Fruit fly (Drosophila melanogaster): ENCODE data around the gene CG6179.

- TF ChIP-seq Asciz (GFP tag; optimal IDR thresholded peaks at IDR 0.05): no peak
- no peak for TF ChIP-seq CG1602 (GFP tag; optimal IDR thresholded peaks at IDR 0.05)
- TF ChIP-seq Sry-δ (GFP tag; optimal IDR thresholded peaks at IDR 0.05): no peak
- no peak for TF ChIP-seq CG11085 (GFP tag; IDR thresholded peaks at IDR 0.05)
- TF ChIP-seq disco-r (GFP tag; optimal IDR thresholded peaks at IDR 0.05): no peak
- no peak for TF ChIP-seq BtbVII (GFP tag; optimal IDR thresholded peaks at IDR 0.05)
- TF ChIP-seq CG12236 (GFP tag; optimal IDR thresholded peaks at IDR 0.05): no peak
- no peak for TF ChIP-seq fd96Cb (tag; optimal IDR thresholded peaks at IDR 0.05)
- TF ChIP-seq Drgx (GFP tag; IDR thresholded peaks at IDR 0.05): no peak
- TF ChIP-seq CG15073 (GFP tag; optimal IDR thresholded peaks at IDR 0.05): no peak
- no peak for TF ChIP-seq zen2 (GFP tag; IDR thresholded peaks at IDR 0.05; ENCODE audit: partially characterized antibody)
Measured at dm6 chrX:18379791-18380190, at the start of gene CG6179, which contains the start of gene por.
